Worm (Caenorhabditis elegans) whole organism, late embryonic: Measurements from ENCODE around the gene str-146.

Source experiments
- ceh-18 ChIP-seq: sonication (generic microtip); optimal IDR thresholded peaks from 2 replicates; lab custom pipeline; 2016; ENCODE audit warnings: missing genetic modification characterization, missing compliant biosample characterization
- che-1 ChIP-seq: sonication (generic microtip); optimal IDR thresholded peaks from 2 replicates; lab custom pipeline; 2016; ENCODE audit warnings: mild to moderate bottlenecking, missing genetic modification characterization, missing compliant biosample characterization

ce11 chrV:8055170-8055569 is 40.1 kb downstream of the str-146 start:
- no peak for TF ChIP-seq che-1 (tag; lab: Kevin White, UChicago)
- TF ChIP-seq ceh-18 (tag; lab: Kevin White, UChicago): no peak
